Worm (Caenorhabditis elegans) whole organism, L1 larva: ENCODE measurements around the gene mog-1.

Source experiments
- C16A3.4 ChIP-seq: fragments of 150-350 bp; optimal IDR thresholded peaks from 2 replicates; lab custom pipeline; 2014; ENCODE audit warnings: missing biosample characterization, missing genetic modification characterization
- F16B12.6 ChIP-seq: fragments of 150-350 bp; optimal IDR thresholded peaks from 2 replicates; lab custom pipeline; 2014; ENCODE audit warnings: missing biosample characterization, missing genetic modification characterization
- Y116A8C.19 ChIP-seq: sonication (generic microtip); optimal IDR thresholded peaks from 2 replicates; lab custom pipeline; 2016; ENCODE audit warnings: missing compliant biosample characterization, missing genetic modification characterization, borderline replicate concordance
- alr-1 ChIP-seq: fragments of 200-800 bp; sonication (Bioruptor generic); optimal IDR thresholded peaks from 2 replicates; lab custom pipeline; 2018; ENCODE audit warnings: borderline replicate concordance, mild to moderate bottlenecking, missing genetic modification characterization, missing compliant biosample characterization
- aly-2 ChIP-seq: fragments of 150-350 bp; optimal IDR thresholded peaks from 2 replicates; lab custom pipeline; 2014; ENCODE audit warnings: missing biosample characterization, missing genetic modification characterization
- blmp-1 ChIP-seq: fragments of 150-350 bp; optimal IDR thresholded peaks from 2 replicates; lab custom pipeline; 2014; ENCODE audit warnings: missing biosample characterization, missing genetic modification characterization
- ceh-82 ChIP-seq, 3 experiments: fragments of 150-350 bp in 1 of 3; sonication (generic microtip) in 2 of 3; optimal IDR thresholded peaks; 2 replicates each; lab custom pipeline; 2014 to 2017; ENCODE audit warnings: missing biosample characterization in 3 of 3, missing genetic modification characterization in 3 of 3
- ces-1 ChIP-seq: fragments of 150-350 bp; optimal IDR thresholded peaks from 2 replicates; lab custom pipeline; 2014; ENCODE audit warnings: missing biosample characterization, missing genetic modification reagents, missing genetic modification characterization
- dpl-1 ChIP-seq, 3 experiments: fragments of 150-350 bp in 2 of 3; sonication (generic microtip) in 1 of 3; optimal IDR thresholded peaks; 2 replicates each; lab custom pipeline; 2014 to 2017; ENCODE audit warnings: missing biosample characterization in 3 of 3, missing genetic modification characterization in 3 of 3, missing genetic modification reagents in 3 of 3
- efl-1 ChIP-seq, 4 experiments: fragments of 150-350 bp; optimal IDR thresholded peaks in 3 of 4; peaks in 1 of 4; 1 replicate in 1 of 4; 2 replicates in 3 of 4; lab custom pipeline; 2014; ENCODE audit warnings: missing biosample characterization in 2 of 4, missing genetic modification characterization in 2 of 4, missing genetic modification reagents in 2 of 4
- egl-13 ChIP-seq: sonication (generic microtip); optimal IDR thresholded peaks from 2 replicates; lab custom pipeline; 2016; ENCODE audit warnings: missing genotype, missing genetic modification reagents, missing genetic modification characterization, missing compliant biosample characterization
- egl-27 ChIP-seq, 2 experiments: fragments of 150-350 bp in 1 of 2; sonication (generic microtip); optimal IDR thresholded peaks; 3 replicates each; lab custom pipeline; 2017 to 2018; ENCODE audit warnings: missing biosample characterization in 2 of 2, missing genetic modification characterization in 2 of 2, missing genetic modification reagents in 2 of 2
- elt-3 ChIP-seq, 6 experiments: fragments of 150-350 bp in 1 of 6; sonication (generic microtip); optimal IDR thresholded peaks; 2 replicates each; lab custom pipeline; 2017 to 2018; ENCODE audit warnings: missing biosample characterization in 6 of 6, missing genetic modification characterization in 6 of 6, inconsistent platforms in 1 of 6
- fkh-4 ChIP-seq: sonication (generic microtip); optimal IDR thresholded peaks from 2 replicates; lab custom pipeline; 2016; ENCODE audit warnings: missing compliant biosample characterization, missing genetic modification characterization, borderline replicate concordance
- fkh-8 ChIP-seq: sonication (generic microtip); optimal IDR thresholded peaks from 2 replicates; lab custom pipeline; 2016; ENCODE audit warnings: mild to moderate bottlenecking, missing genetic modification characterization, missing compliant biosample characterization
- fos-1 ChIP-seq: fragments of 150-350 bp; optimal IDR thresholded peaks from 2 replicates; lab custom pipeline; 2014; ENCODE audit warnings: missing biosample characterization, missing genetic modification characterization
- hlh-17 ChIP-seq: fragments of 200-800 bp; sonication (Bioruptor generic); optimal IDR thresholded peaks from 2 replicates; lab custom pipeline; 2018; ENCODE audit warnings: missing genetic modification characterization, mild to moderate bottlenecking, missing compliant biosample characterization, moderate library complexity, borderline replicate concordance
- hlh-4 ChIP-seq: sonication (generic microtip); optimal IDR thresholded peaks from 2 replicates; lab custom pipeline; 2016; ENCODE audit warnings: mild to moderate bottlenecking, missing genetic modification characterization, missing compliant biosample characterization
- hpl-2 ChIP-seq: fragments of 150-350 bp; optimal IDR thresholded peaks from 2 replicates; lab custom pipeline; 2014; ENCODE audit warnings: missing biosample characterization, missing genetic modification reagents, missing genetic modification characterization
- jun-1 ChIP-seq: fragments of 150-350 bp; optimal IDR thresholded peaks from 2 replicates; lab custom pipeline; 2014; ENCODE audit warnings: missing biosample characterization, missing genetic modification reagents, missing genetic modification characterization
- lin-14 ChIP-seq: fragments of 200-800 bp; sonication (Bioruptor generic); optimal IDR thresholded peaks from 2 replicates; lab custom pipeline; 2018; ENCODE audit warnings: mild to moderate bottlenecking, missing genetic modification characterization, moderate library complexity, missing compliant biosample characterization
- lin-35 ChIP-seq, 2 experiments: fragments of 150-350 bp; optimal IDR thresholded peaks; 2 replicates each; lab custom pipeline; 2014; ENCODE audit warnings: missing biosample characterization in 2 of 2, missing genetic modification characterization in 2 of 2, missing genetic modification reagents in 2 of 2
- lin-39 ChIP-seq: fragments of 150-350 bp; optimal IDR thresholded peaks from 2 replicates; lab custom pipeline; 2014; ENCODE audit warnings: missing biosample characterization, missing genetic modification reagents, missing genetic modification characterization
- lsy-2 ChIP-seq, 2 experiments: fragments of 150-350 bp; optimal IDR thresholded peaks; 2 replicates each; lab custom pipeline; 2014; ENCODE audit warnings: missing biosample characterization in 2 of 2, missing genetic modification characterization in 2 of 2
- mab-9 ChIP-seq: fragments of 200-800 bp; sonication (Bioruptor generic); IDR thresholded peaks from 2 replicates; pipeline ENCODE4 v1.3.6; 2022; ENCODE audit warnings: missing genetic modification reagents, missing genetic modification characterization, missing compliant biosample characterization
- mef-2 ChIP-seq: fragments of 150-350 bp; optimal IDR thresholded peaks from 2 replicates; lab custom pipeline; 2014; ENCODE audit warnings: missing biosample characterization, missing genetic modification characterization
- nhr-12 ChIP-seq: sonication (generic microtip); optimal IDR thresholded peaks from 2 replicates; lab custom pipeline; 2017; ENCODE audit warnings: missing biosample characterization, missing genetic modification characterization
- nhr-19 ChIP-seq: fragments of 200-800 bp; sonication (Bioruptor generic); conservative IDR thresholded peaks from 2 replicates; pipeline ENCODE4 v1.3.6; 2022; ENCODE audit warnings: missing genetic modification characterization, missing compliant biosample characterization
- nhr-28 ChIP-seq: fragments of 150-350 bp; optimal IDR thresholded peaks from 2 replicates; lab custom pipeline; 2014; ENCODE audit warnings: missing biosample characterization, missing genetic modification characterization
- nhr-47 ChIP-seq: sonication (generic microtip); optimal IDR thresholded peaks from 2 replicates; lab custom pipeline; 2016; ENCODE audit warnings: mild to moderate bottlenecking, missing genetic modification characterization, moderate library complexity, missing compliant biosample characterization
- nhr-71 ChIP-seq: sonication (generic microtip); optimal IDR thresholded peaks from 2 replicates; lab custom pipeline; 2016; ENCODE audit warnings: mild to moderate bottlenecking, missing genetic modification characterization, moderate library complexity, missing compliant biosample characterization
- nhr-76 ChIP-seq: sonication (generic microtip); optimal IDR thresholded peaks from 2 replicates; lab custom pipeline; 2017; ENCODE audit warnings: missing biosample characterization, missing genetic modification characterization
- nhr-77 ChIP-seq: fragments of 150-350 bp; optimal IDR thresholded peaks from 2 replicates; lab custom pipeline; 2014; ENCODE audit warnings: missing biosample characterization, missing genetic modification characterization
- nhr-90 ChIP-seq: sonication (generic microtip); optimal IDR thresholded peaks from 2 replicates; lab custom pipeline; 2016; ENCODE audit warnings: mild to moderate bottlenecking, missing genetic modification characterization, missing compliant biosample characterization; ENCODE audit not compliant: poor library complexity
- pag-3 ChIP-seq: sonication (generic microtip); optimal IDR thresholded peaks from 2 replicates; lab custom pipeline; 2017; ENCODE audit warnings: missing genetic modification characterization, mild to moderate bottlenecking, missing compliant biosample characterization, antibody characterized with exemption, borderline replicate concordance; ENCODE audit not compliant: insufficient read depth
- pqm-1 ChIP-seq: sonication (generic microtip); optimal IDR thresholded peaks from 3 replicates; lab custom pipeline; 2017; ENCODE audit warnings: missing biosample characterization, missing genetic modification characterization
- skn-1 ChIP-seq: fragments of 150-350 bp; optimal IDR thresholded peaks from 2 replicates; lab custom pipeline; 2014; ENCODE audit warnings: missing biosample characterization, missing genetic modification characterization
- snpc-4 ChIP-seq: fragments of 150-350 bp; optimal IDR thresholded peaks from 2 replicates; lab custom pipeline; 2014; ENCODE audit warnings: missing biosample characterization, missing genetic modification characterization
- snu-23 ChIP-seq: sonication (generic microtip); optimal IDR thresholded peaks from 2 replicates; lab custom pipeline; 2016; ENCODE audit warnings: missing genetic modification characterization, missing compliant biosample characterization
- sox-4 ChIP-seq: sonication (generic microtip); optimal IDR thresholded peaks from 2 replicates; lab custom pipeline; 2016; ENCODE audit warnings: missing genetic modification characterization, missing compliant biosample characterization
- swsn-7 ChIP-seq: sonication (generic microtip); optimal IDR thresholded peaks from 2 replicates; lab custom pipeline; 2016; ENCODE audit warnings: missing genetic modification characterization, missing compliant biosample characterization
- unc-130 ChIP-seq: fragments of 150-350 bp; optimal IDR thresholded peaks from 2 replicates; lab custom pipeline; 2017; ENCODE audit warnings: missing biosample characterization, missing genetic modification characterization, inconsistent platforms
- zag-1 ChIP-seq: fragments of 150-350 bp; optimal IDR thresholded peaks from 2 replicates; lab custom pipeline; 2014; ENCODE audit warnings: missing biosample characterization, missing genetic modification characterization

The mog-1 gene

ce11 chrIII:9912998-9913397, 43.0 kb downstream of the mog-1 start (continued):
- TF ChIP-seq mab-9 (no peak), snpc-4 (tag; lab: Kevin White, UChicago) (no peak)

- no peak for TF ChIP-seq zag-1
- TF ChIP-seq snpc-4 (tag; lab: Kevin White, UChicago) = no peak
- TF ChIP-seq jun-1 (tag; lab: Kevin White, UChicago) = no peak
- no peak for TF ChIP-seq blmp-1 (tag; lab: Kevin White, UChicago)
- no peak for TF ChIP-seq elt-3 (tag; optimal IDR thresholded peaks at IDR 0.05; lab: Kevin White, UChicago)
- peak in 1 of 3 experiments; percentile 3 for TF ChIP-seq ceh-82 (tag; optimal IDR thresholded peaks at IDR 0.05; lab: Kevin White, UChicago)
- TF ChIP-seq swsn-7 = no peak
- TF ChIP-seq skn-1 (tag; lab: Kevin White, UChicago) = peak; percentile 77
- peak; percentile 49 to 69 (median 64) for TF ChIP-seq dpl-1 (GFP tag; optimal IDR thresholded peaks at IDR 0.05; lab: Kevin White, UChicago)
- TF ChIP-seq pqm-1 = no peak
- TF ChIP-seq egl-13 (tag; lab: Kevin White, UChicago) = no peak
- TF ChIP-seq hlh-17 = no peak
- TF ChIP-seq unc-130 (tag; lab: Kevin White, UChicago) = no peak
- no peak for TF ChIP-seq nhr-28 (tag; lab: Kevin White, UChicago)
- no peak for TF ChIP-seq C16A3.4
- peak; percentile 43 to 76 for TF ChIP-seq lin-35 (GFP tag; optimal IDR thresholded peaks at IDR 0.05; lab: Kevin White, UChicago)
- peak in 1 of 2 experiments; percentile 42 for TF ChIP-seq efl-1 (optimal IDR thresholded peaks at IDR 0.05; lab: Kevin White, UChicago)
- TF ChIP-seq efl-1 (GFP tag; optimal IDR thresholded peaks at IDR 0.05 in 1 of 2; lab: Kevin White, UChicago) = peak; percentile 68 to 96
- TF ChIP-seq aly-2 = no peak
These were observed 43.5 kb downstream of the mog-1 start for ce11 chrIII:9912501-9912900.

ce11 chrIII:9910608-9911479, 45.2 kb downstream of the mog-1 start, which contains the start of the genes cyld-1 and F40F12.9:
Gene cyld-1, minus strand, starts transcription at chrIII:9910658.
Gene F40F12.9, plus strand, starts transcription at chrIII:9911328.
- peak in 1 of 2 experiments; percentile 20 for TF ChIP-seq lin-35 (GFP tag; optimal IDR thresholded peaks at IDR 0.05; lab: Kevin White, UChicago)
- no peak for TF ChIP-seq pqm-1
- TF ChIP-seq nhr-47 = no peak
- peak; percentile 28 for TF ChIP-seq lin-14 (GFP tag; lab: Kevin White, UChicago)
- TF ChIP-seq nhr-19 (GFP tag; lab: Robert Waterston, UW) = no peak
- no peak for TF ChIP-seq mef-2 (tag; lab: Kevin White, UChicago)
- TF ChIP-seq hpl-2 = no peak
- no peak for TF ChIP-seq nhr-12 (tag; lab: Kevin White, UChicago)
- TF ChIP-seq skn-1 (tag; lab: Kevin White, UChicago) = no peak
- no peak for TF ChIP-seq fkh-4 (tag; lab: Kevin White, UChicago)

- TF ChIP-seq Y116A8C.19 (no peak), lin-39 (tag; lab: Kevin White, UChicago) (no peak), lin-35 (GFP tag; optimal IDR thresholded peaks at IDR 0.05; lab: Kevin White, UChicago) (peak in 1 of 2 experiments; percentile 69), nhr-77 (tag; lab: Kevin White, UChicago) (no peak), alr-1 (tag; lab: Kevin White, UChicago) (no peak), F16B12.6 (tag; lab: Kevin White, UChicago) (no peak), fkh-8 (tag; lab: Kevin White, UChicago) (no peak), fos-1 (no peak), egl-27 (tag; optimal IDR thresholded peaks at IDR 0.05; lab: Kevin White, UChicago) (no peak), lin-14 (GFP tag; lab: Kevin White, UChicago) (peak; percentile 60), nhr-71 (tag; lab: Kevin White, UChicago) (peak; percentile 49), nhr-90 (tag; lab: Kevin White, UChicago) (peak; percentile 25), lsy-2 (tag; optimal IDR thresholded peaks at IDR 0.05; lab: Kevin White, UChicago) (no peak), skn-1 (tag; lab: Kevin White, UChicago) (peak; percentile 4), elt-3 (tag; optimal IDR thresholded peaks at IDR 0.05; lab: Kevin White, UChicago) (peak in 1 of 6 experiments; percentile 36), blmp-1 (tag; lab: Kevin White, UChicago) (peak; percentile 41), hlh-4 (tag; lab: Kevin White, UChicago) (no peak), egl-13 (tag; lab: Kevin White, UChicago) (no peak), sox-4 (tag; lab: Kevin White, UChicago) (no peak), pqm-1 (no peak), nhr-19 (GFP tag; lab: Robert Waterston, UW) (no peak), ces-1 (no peak), snu-23 (GFP tag; lab: Kevin White, UChicago) (peak; percentile 50), pag-3 (tag; lab: Kevin White, UChicago) (no peak), zag-1 (no peak), nhr-76 (tag; lab: Kevin White, UChicago) (no peak)
These were observed 47.2 kb downstream of the mog-1 start for ce11 chrIII:9908769-9909168.
